Worm (Caenorhabditis elegans): ENCODE results near the gene gadr-4.

ce11 chrII:4040066-4040465 lies 22.3 kb downstream of the gadr-4 start:
- TF ChIP-seq rcor-1 (GFP tag; IDR thresholded peaks at IDR 0.05): no peak
- TF ChIP-seq chd-7 (tag; optimal IDR thresholded peaks at IDR 0.05): no peak
- TF ChIP-seq nfyb-1 (GFP tag; IDR thresholded peaks at IDR 0.05): no peak
- no peak for TF ChIP-seq ama-1 (optimal IDR thresholded peaks at IDR 0.05)
- TF ChIP-seq ama-1 (GFP tag; optimal IDR thresholded peaks at IDR 0.05): no peak
- TF ChIP-seq T26A5.8 (tag; optimal IDR thresholded peaks at IDR 0.05): no peak
- no peak for TF ChIP-seq F49E8.2 (tag; optimal IDR thresholded peaks at IDR 0.05; ENCODE audit: insufficient read depth)
- no peak for TF ChIP-seq Y67H2A.10 (GFP tag; conservative IDR thresholded peaks at IDR 0.05)
- TF ChIP-seq nhr-27 (tag; optimal IDR thresholded peaks at IDR 0.05): no peak
- TF ChIP-seq egl-18 (GFP tag; IDR thresholded peaks at IDR 0.05): no peak

All from whole organism, young adult.